Fruit fly (Drosophila melanogaster): ENCODE results near the gene CG4558.

Gene CG4558

dm6 chrX:6856332-6856995, 6.9 kb downstream of the CG4558 start (continued):
- no peak for TF ChIP-seq mld (GFP tag; IDR thresholded peaks at IDR 0.05; ENCODE audit: partially characterized antibody)
- TF ChIP-seq CG10366 (GFP tag; IDR thresholded peaks at IDR 0.05), result peak; percentile 63
- peak; percentile 68; the same call in 2 of the 3 replicates for TF ChIP-seq H15 (GFP tag; IDR thresholded peaks at IDR 0.05)
- TF ChIP-seq sc (optimal IDR thresholded peaks at IDR 0.05), result no peak
- TF ChIP-seq sc (GFP tag; optimal IDR thresholded peaks at IDR 0.05), result no peak
- TF ChIP-seq tgo (GFP tag; IDR thresholded peaks at IDR 0.05), result peak; percentile 85
- TF ChIP-seq CG13287 (GFP tag; IDR thresholded peaks at IDR 0.05; ENCODE audit: partially characterized antibody), result no peak
- no peak for TF ChIP-seq Ets97D (GFP tag; optimal IDR thresholded peaks at IDR 0.05)
- peak; percentile 71 for TF ChIP-seq CG8924 (tag; optimal IDR thresholded peaks at IDR 0.05)
- TF ChIP-seq sens (GFP tag), result peak; percentile 19
- TF ChIP-seq Fer3 (tag; optimal IDR thresholded peaks at IDR 0.05), result peak; percentile 79
- peak; percentile 82 for TF ChIP-seq Hmr (GFP tag; optimal IDR thresholded peaks at IDR 0.05)
- TF ChIP-seq Atf-2 (GFP tag; optimal IDR thresholded peaks at IDR 0.05), result no peak
- peak; percentile 69 for TF ChIP-seq CG4730 (GFP tag; IDR thresholded peaks at IDR 0.05)
- TF ChIP-seq Hand (GFP tag; optimal IDR thresholded peaks at IDR 0.05), result no peak
- peak; percentile 65 for TF ChIP-seq ind (GFP tag; optimal IDR thresholded peaks at IDR 0.05)
- peak; percentile 71 for TF ChIP-seq Sox100B (GFP tag; optimal IDR thresholded peaks at IDR 0.05)
- peak; percentile 79 for TF ChIP-seq grau (tag; optimal IDR thresholded peaks at IDR 0.05)
- peak; percentile 48 for TF ChIP-seq Chrac-16 (GFP tag; optimal IDR thresholded peaks at IDR 0.05)
- TF ChIP-seq gsb (GFP tag; IDR thresholded peaks at IDR 0.05), result peak; percentile 23
- TF ChIP-seq Fer2 (tag; optimal IDR thresholded peaks at IDR 0.05), result no peak
- no peak for TF ChIP-seq Hmx (GFP tag; optimal IDR thresholded peaks at IDR 0.05)
- no peak for TF ChIP-seq her (GFP tag; optimal IDR thresholded peaks at IDR 0.05)
- TF ChIP-seq CG31224 (GFP tag; IDR thresholded peaks at IDR 0.05), result peak; percentile 58
- TF ChIP-seq CG14965 (GFP tag; optimal IDR thresholded peaks at IDR 0.05; ENCODE audit: borderline replicate concordance), result no peak
- peak; percentile 16 for TF ChIP-seq CG12104 (GFP tag; optimal IDR thresholded peaks at IDR 0.05)
- TF ChIP-seq CG32772 (GFP tag; IDR thresholded peaks at IDR 0.05), result peak; percentile 68
- TF ChIP-seq fd3F (GFP tag; optimal IDR thresholded peaks at IDR 0.05), result peak; percentile 61
- no peak for TF ChIP-seq fd64A (GFP tag; optimal IDR thresholded peaks at IDR 0.05)
- TF ChIP-seq sd (tag; optimal IDR thresholded peaks at IDR 0.05), result peak; percentile 18
- TF ChIP-seq oc (tag; optimal IDR thresholded peaks at IDR 0.05), result peak; percentile 61
- TF ChIP-seq CG12391 (tag; optimal IDR thresholded peaks at IDR 0.05), result peak; percentile 68
- TF ChIP-seq Lim3 (GFP tag; IDR thresholded peaks at IDR 0.05), result 0 out of 2 replicates have a peak, but pooled peaks have one; percentile 9
- TF ChIP-seq Ada2b (GFP tag; IDR thresholded peaks at IDR 0.05), result peak; percentile 75
- TF ChIP-seq sim (GFP tag; IDR thresholded peaks at IDR 0.05), result 0 out of 2 replicates have a peak, but pooled peaks have one; percentile 14
- TF ChIP-seq CoRest (tag; optimal IDR thresholded peaks at IDR 0.05), result peak; percentile 78
- no peak for TF ChIP-seq CG11398 (GFP tag; optimal IDR thresholded peaks at IDR 0.05)
- peak; percentile 35 for TF ChIP-seq Ets65A (GFP tag)
- TF ChIP-seq CG17912 (GFP tag; optimal IDR thresholded peaks at IDR 0.05), result no peak
- no peak for TF ChIP-seq CG4282 (GFP tag; optimal IDR thresholded peaks at IDR 0.05)
- TF ChIP-seq Jarid2 (GFP tag; optimal IDR thresholded peaks at IDR 0.05), result no peak
- TF ChIP-seq CrebB (tag; optimal IDR thresholded peaks at IDR 0.05), result peak; percentile 18
- TF ChIP-seq D (optimal IDR thresholded peaks at IDR 0.05), result no peak
- peak; percentile 47 for TF ChIP-seq D (GFP tag; optimal IDR thresholded peaks at IDR 0.05)
- TF ChIP-seq lmd (GFP tag; IDR thresholded peaks at IDR 0.05), result peak; percentile 81
- TF ChIP-seq hbn (GFP tag; IDR thresholded peaks at IDR 0.05; ENCODE audit: partially characterized antibody), result no peak
- peak; percentile 74 for TF ChIP-seq fd96Cb (tag; optimal IDR thresholded peaks at IDR 0.05)
- peak; percentile 18 for TF ChIP-seq CG6654 (GFP tag; optimal IDR thresholded peaks at IDR 0.05)
- TF ChIP-seq repo (GFP tag; optimal IDR thresholded peaks at IDR 0.05), result no peak
- peak; percentile 43 for TF ChIP-seq gcm (GFP tag; optimal IDR thresholded peaks at IDR 0.05)
- TF ChIP-seq CG9609 (GFP tag; optimal IDR thresholded peaks at IDR 0.05), result no peak

All from whole organism, embryonic.